Worm (Caenorhabditis elegans) whole organism, L3 larva: ENCODE results near the gene cct-6.

ENCODE experiments used
- ZK546.5 ChIP-seq: sonication (generic microtip); optimal IDR thresholded peaks from 2 replicates; lab custom pipeline; 2017; ENCODE audit warnings: missing biosample characterization, missing genetic modification characterization
- ama-1 ChIP-seq: fragments of 150-350 bp; optimal IDR thresholded peaks from 2 replicates; lab custom pipeline; 2018
- fos-1 ChIP-seq: fragments of 150-350 bp; optimal IDR thresholded peaks from 2 replicates; lab custom pipeline; 2014; ENCODE audit warnings: missing biosample characterization, missing genetic modification characterization
- nhr-23 ChIP-seq: fragments of 150-350 bp; optimal IDR thresholded peaks from 2 replicates; lab custom pipeline; 2014; ENCODE audit warnings: missing biosample characterization, missing genetic modification reagents, missing genetic modification characterization
- pha-4 ChIP-seq: fragments of 150-350 bp; optimal IDR thresholded peaks from 2 replicates; lab custom pipeline; 2014; ENCODE audit warnings: missing biosample characterization, missing genetic modification reagents, missing genetic modification characterization
- sea-2 ChIP-seq: fragments of 150-350 bp; sonication (generic microtip); optimal IDR thresholded peaks from 4 replicates; lab custom pipeline; 2014; ENCODE audit warnings: missing biosample characterization, missing genetic modification reagents, missing genetic modification characterization

- no peak for TF ChIP-seq ZK546.5
- TF ChIP-seq sea-2 = no peak
- TF ChIP-seq pha-4 (tag; lab: Kevin White, UChicago) = peak; percentile 43
- no peak for TF ChIP-seq fos-1
- TF ChIP-seq ama-1 (lab: Kevin White, UChicago) = no peak
- TF ChIP-seq nhr-23 (tag; lab: Kevin White, UChicago) = peak; percentile 8
Measured at ce11 chrIII:5836816-5837215, 18.7 kb downstream of the cct-6 start, which contains the start of gene W04D12.1.
